Worm (Caenorhabditis elegans) whole organism, late embryonic: ENCODE measurements around the gene eif-2D.

Experiments
- K09A11.1 ChIP-seq: sonication (generic microtip); optimal IDR thresholded peaks from 2 replicates; lab custom pipeline; 2017; ENCODE audit warnings: antibody characterized with exemption, mild to moderate bottlenecking, missing genetic modification characterization, missing compliant biosample characterization; ENCODE audit not compliant: insufficient read depth
- ahr-1 ChIP-seq: sonication (generic microtip); optimal IDR thresholded peaks from 2 replicates; lab custom pipeline; 2016; ENCODE audit warnings: missing genetic modification characterization, missing compliant biosample characterization
- ceh-14 ChIP-seq: sonication (generic microtip); optimal IDR thresholded peaks from 2 replicates; lab custom pipeline; 2016; ENCODE audit warnings: missing genotype, missing genetic modification characterization, missing compliant biosample characterization
- ceh-18 ChIP-seq: sonication (generic microtip); optimal IDR thresholded peaks from 2 replicates; lab custom pipeline; 2016; ENCODE audit warnings: missing genetic modification characterization, missing compliant biosample characterization
- ceh-19 ChIP-seq: fragments of 200-800 bp; sonication (Bioruptor generic); optimal IDR thresholded peaks from 2 replicates; lab custom pipeline; 2018; ENCODE audit warnings: mild to moderate bottlenecking, missing genetic modification characterization, missing compliant biosample characterization
- ceh-22 ChIP-seq: sonication (generic microtip); optimal IDR thresholded peaks from 2 replicates; lab custom pipeline; 2017; ENCODE audit warnings: missing biosample characterization, missing genetic modification characterization
- ceh-31 ChIP-seq: sonication (generic microtip); optimal IDR thresholded peaks from 2 replicates; lab custom pipeline; 2016; ENCODE audit warnings: missing genetic modification characterization, missing compliant biosample characterization
- ceh-48 ChIP-seq: sonication (generic microtip); optimal IDR thresholded peaks from 2 replicates; lab custom pipeline; 2016; ENCODE audit warnings: missing genetic modification characterization, inconsistent platforms, missing compliant biosample characterization
- dmd-4 ChIP-seq: sonication (generic microtip); optimal IDR thresholded peaks from 2 replicates; lab custom pipeline; 2016; ENCODE audit warnings: borderline replicate concordance, missing genetic modification characterization, missing compliant biosample characterization
- dve-1 ChIP-seq: sonication (generic microtip); optimal IDR thresholded peaks from 2 replicates; lab custom pipeline; 2017; ENCODE audit warnings: antibody characterized with exemption, mild to moderate bottlenecking, missing genetic modification characterization, missing compliant biosample characterization
- elt-2 ChIP-seq: sonication (generic microtip); optimal IDR thresholded peaks from 2 replicates; lab custom pipeline; 2016; ENCODE audit warnings: missing genetic modification reagents, missing genetic modification characterization, missing compliant biosample characterization
- ets-4 ChIP-seq: sonication (generic microtip); optimal IDR thresholded peaks from 2 replicates; lab custom pipeline; 2016; ENCODE audit warnings: missing genetic modification characterization, missing compliant biosample characterization
- fax-1 ChIP-seq: sonication (generic microtip); optimal IDR thresholded peaks from 2 replicates; lab custom pipeline; 2016; ENCODE audit warnings: missing genotype, missing genetic modification characterization, missing compliant biosample characterization
- fkh-10 ChIP-seq: fragments of 150-350 bp; optimal IDR thresholded peaks from 2 replicates; lab custom pipeline; 2014; ENCODE audit warnings: missing biosample characterization, missing genetic modification reagents, missing genetic modification characterization
- fkh-6 ChIP-seq: sonication (generic microtip); optimal IDR thresholded peaks from 2 replicates; lab custom pipeline; 2016; ENCODE audit warnings: missing genetic modification characterization, missing compliant biosample characterization
- hlh-30 ChIP-seq: sonication (generic microtip); optimal IDR thresholded peaks from 2 replicates; lab custom pipeline; 2017; ENCODE audit warnings: antibody characterized with exemption, missing genetic modification characterization, missing compliant biosample characterization; ENCODE audit not compliant: insufficient read depth
- lim-6 ChIP-seq: sonication (generic microtip); optimal IDR thresholded peaks from 2 replicates; lab custom pipeline; 2016; ENCODE audit warnings: missing genetic modification characterization, missing compliant biosample characterization
- lin-11 ChIP-seq: fragments of 200-800 bp; sonication (Bioruptor generic); optimal IDR thresholded peaks from 2 replicates; lab custom pipeline; 2018; ENCODE audit warnings: mild to moderate bottlenecking, missing genetic modification characterization, missing compliant biosample characterization
- mec-3 ChIP-seq: sonication (generic microtip); optimal IDR thresholded peaks from 2 replicates; lab custom pipeline; 2016; ENCODE audit warnings: borderline replicate concordance, missing genetic modification characterization, missing compliant biosample characterization
- nfya-1 ChIP-seq: sonication (generic microtip); optimal IDR thresholded peaks from 2 replicates; lab custom pipeline; 2017; ENCODE audit warnings: missing genetic modification characterization, mild to moderate bottlenecking, missing compliant biosample characterization, antibody characterized with exemption, moderate library complexity
- nhr-232 ChIP-seq: sonication (generic microtip); optimal IDR thresholded peaks from 2 replicates; lab custom pipeline; 2016; ENCODE audit warnings: missing genetic modification characterization, missing compliant biosample characterization
- npax-4 ChIP-seq: sonication (generic microtip); optimal IDR thresholded peaks from 2 replicates; lab custom pipeline; 2016; ENCODE audit warnings: missing genetic modification characterization, missing compliant biosample characterization
- pag-3 ChIP-seq: sonication (generic microtip); optimal IDR thresholded peaks from 2 replicates; lab custom pipeline; 2016; ENCODE audit warnings: missing compliant biosample characterization, missing genetic modification characterization, borderline replicate concordance
- pqm-1 ChIP-seq: sonication (generic microtip); optimal IDR thresholded peaks from 2 replicates; lab custom pipeline; 2016; ENCODE audit warnings: missing genetic modification characterization, missing compliant biosample characterization
- ref-2 ChIP-seq: sonication (generic microtip); optimal IDR thresholded peaks from 2 replicates; lab custom pipeline; 2016; ENCODE audit warnings: missing genetic modification characterization, missing compliant biosample characterization
- sdc-2 ChIP-seq: sonication (generic microtip); optimal IDR thresholded peaks from 2 replicates; lab custom pipeline; 2016; ENCODE audit warnings: missing genotype, missing genetic modification characterization, missing compliant biosample characterization
- sox-2 ChIP-seq: fragments of 200-800 bp; sonication (Bioruptor generic); IDR thresholded peaks from 2 replicates; pipeline ENCODE4 v1.3.6; 2022; ENCODE audit warnings: missing genetic modification reagents, missing genetic modification characterization, missing compliant biosample characterization
- tbx-2 ChIP-seq: sonication (generic microtip); optimal IDR thresholded peaks from 2 replicates; lab custom pipeline; 2016; ENCODE audit warnings: missing genetic modification characterization, missing compliant biosample characterization
- tbx-7 ChIP-seq: sonication (generic microtip); optimal IDR thresholded peaks from 2 replicates; lab custom pipeline; 2016; ENCODE audit warnings: missing genotype, missing genetic modification characterization, missing compliant biosample characterization
- ttx-3 ChIP-seq: sonication (generic microtip); optimal IDR thresholded peaks from 2 replicates; lab custom pipeline; 2016; ENCODE audit warnings: missing genetic modification reagents, missing genetic modification characterization, missing compliant biosample characterization
- unc-42 ChIP-seq: sonication (generic microtip); optimal IDR thresholded peaks from 2 replicates; lab custom pipeline; 2016; ENCODE audit warnings: missing genotype, missing genetic modification characterization, missing compliant biosample characterization
- unc-86 ChIP-seq: sonication (generic microtip); optimal IDR thresholded peaks from 2 replicates; lab custom pipeline; 2016; ENCODE audit warnings: missing genetic modification characterization, missing compliant biosample characterization
- ztf-16 ChIP-seq: sonication (generic microtip); optimal IDR thresholded peaks from 2 replicates; lab custom pipeline; 2017; ENCODE audit warnings: missing genetic modification characterization, missing compliant biosample characterization

eif-2D gene

DNA sequence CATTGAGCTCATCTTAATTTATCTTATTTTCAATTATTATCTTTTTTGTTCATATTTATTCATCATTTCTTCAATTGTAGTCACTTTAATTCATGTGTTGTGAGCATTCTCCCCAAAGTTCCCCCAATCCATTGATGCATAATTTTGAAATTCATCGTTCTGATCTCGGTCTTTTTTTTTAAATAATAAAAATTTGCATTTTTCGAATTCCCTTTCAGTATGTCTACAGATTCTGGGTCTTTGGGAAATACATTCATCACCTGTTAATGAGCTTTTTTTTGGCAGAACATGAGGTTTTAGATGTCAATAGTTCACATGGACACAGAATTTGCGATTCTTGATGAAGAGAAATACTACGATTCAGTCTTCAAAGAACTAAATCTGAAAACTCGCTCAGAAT, 28.3 kb downstream of the eif-2D start, which contains the start of gene damt-1:
damt-1 (plus strand) TSS at position 301 of the 400 bp plus-strand sequence.
- TF ChIP-seq K09A11.1 (tag; lab: Kevin White, UChicago), result no peak
- no peak for TF ChIP-seq hlh-30 (tag; lab: Kevin White, UChicago)
- no peak for TF ChIP-seq fax-1 (tag; lab: Kevin White, UChicago)
- no peak for TF ChIP-seq fkh-6 (tag; lab: Kevin White, UChicago)
- TF ChIP-seq, all 69 proteins: peak for 0

DNA sequence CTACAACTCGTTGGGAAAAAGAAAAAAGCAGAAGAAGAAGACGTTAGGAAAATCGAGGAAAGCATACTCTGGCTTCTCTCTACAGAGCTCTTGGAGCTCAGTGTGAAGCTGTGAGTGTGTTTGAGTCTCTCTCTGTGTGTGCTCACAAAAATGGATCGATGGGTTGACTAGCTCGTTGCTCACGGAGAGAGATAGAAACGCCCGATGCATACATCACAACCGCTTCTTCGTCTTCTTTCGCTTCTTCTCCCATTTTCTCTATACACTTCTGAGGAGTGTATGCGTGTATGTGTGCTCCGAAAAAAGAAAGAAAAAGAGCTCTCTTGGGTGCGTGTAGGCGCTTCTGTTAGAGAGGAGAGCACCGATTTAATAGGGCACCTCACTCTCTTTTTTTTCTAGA, 33.6 kb downstream of the eif-2D start:
- peak; percentile 36 for TF ChIP-seq nfya-1 (tag; lab: Kevin White, UChicago)
- TF ChIP-seq ceh-48 (tag; lab: Kevin White, UChicago), result peak; percentile 76
- TF ChIP-seq npax-4, result no peak
- no peak for TF ChIP-seq lim-6 (tag; lab: Kevin White, UChicago)
- TF ChIP-seq ceh-31 (tag; lab: Kevin White, UChicago), result peak; percentile 78
- no peak for TF ChIP-seq ref-2 (tag; lab: Kevin White, UChicago)
- TF ChIP-seq unc-42 (tag; lab: Kevin White, UChicago), result peak; percentile 81
- peak; percentile 22 for TF ChIP-seq ceh-18 (tag; lab: Kevin White, UChicago)
- TF ChIP-seq tbx-2 (tag; lab: Kevin White, UChicago), result peak; percentile 29
- TF ChIP-seq lin-11 (tag; lab: Kevin White, UChicago), result no peak
- peak; percentile 31 for TF ChIP-seq ceh-19

DNA sequence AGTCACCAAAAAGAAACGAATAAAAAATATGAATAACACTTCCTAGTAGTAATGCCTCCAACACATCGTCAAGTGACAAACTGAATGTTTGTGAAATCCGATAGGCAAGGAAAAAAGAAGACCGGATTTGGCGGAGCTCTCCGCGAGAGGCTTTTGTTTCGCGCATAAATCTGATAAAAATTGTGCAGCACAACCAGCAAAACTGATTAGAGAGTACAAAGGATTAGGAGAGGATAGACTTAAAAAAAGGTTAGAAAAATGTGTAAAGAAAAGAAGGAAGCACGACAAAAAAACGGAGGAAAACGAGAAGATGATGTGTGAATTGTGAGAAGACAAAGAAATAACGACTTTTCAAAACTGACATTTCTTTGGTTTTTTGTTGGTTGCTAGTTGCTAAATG, 36.2 kb downstream of the eif-2D start, which contains the start of gene rab-3:
rab-3 (minus strand) TSS at position 147 of the 400 bp plus-strand sequence.
- TF ChIP-seq unc-42 (tag; lab: Kevin White, UChicago) (peak; percentile 78), ets-4 (tag; lab: Kevin White, UChicago) (no peak)

DNA sequence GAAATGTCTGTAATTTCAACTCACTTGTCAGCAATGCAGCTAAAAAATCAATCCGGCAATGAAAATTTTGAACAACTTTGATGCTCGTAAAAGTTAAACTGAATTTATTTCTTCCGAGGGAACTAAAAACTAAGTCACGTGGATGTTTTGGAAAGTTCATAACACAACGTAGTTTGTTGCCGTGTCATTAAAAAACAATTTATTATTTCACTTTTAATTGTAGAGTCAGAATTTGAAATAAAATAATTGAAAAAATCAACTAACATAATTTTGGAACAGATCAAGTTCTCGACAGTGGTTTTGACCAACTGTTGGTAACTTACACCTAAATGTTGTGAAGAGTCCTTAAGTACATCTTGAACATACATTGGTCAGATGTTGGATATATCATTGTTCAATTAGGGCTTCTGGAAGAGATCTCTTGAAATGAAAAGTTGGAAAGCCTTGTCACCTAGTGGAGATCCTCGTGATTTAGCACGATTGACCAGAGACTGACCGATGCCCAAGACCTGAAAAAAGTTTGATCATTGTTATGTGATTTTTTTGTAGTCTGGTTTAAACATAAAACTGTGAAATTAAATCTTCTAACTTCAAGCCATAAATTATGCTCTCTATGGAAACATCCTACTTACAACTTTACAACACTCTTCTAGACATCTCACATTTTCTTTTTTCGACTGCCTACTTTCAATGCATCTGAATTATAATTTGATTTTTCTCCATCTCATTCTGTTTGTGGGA, 39.0 kb downstream of the eif-2D start, which contains the start of the genes C18A3.7 and C18A3.11:
C18A3.7 (minus strand) TSS at position 101 of the 741 bp plus-strand sequence.
C18A3.11 (plus strand) TSS at position 691 of the 741 bp plus-strand sequence.
- TF ChIP-seq ahr-1 (tag; lab: Kevin White, UChicago), result no peak

DNA sequence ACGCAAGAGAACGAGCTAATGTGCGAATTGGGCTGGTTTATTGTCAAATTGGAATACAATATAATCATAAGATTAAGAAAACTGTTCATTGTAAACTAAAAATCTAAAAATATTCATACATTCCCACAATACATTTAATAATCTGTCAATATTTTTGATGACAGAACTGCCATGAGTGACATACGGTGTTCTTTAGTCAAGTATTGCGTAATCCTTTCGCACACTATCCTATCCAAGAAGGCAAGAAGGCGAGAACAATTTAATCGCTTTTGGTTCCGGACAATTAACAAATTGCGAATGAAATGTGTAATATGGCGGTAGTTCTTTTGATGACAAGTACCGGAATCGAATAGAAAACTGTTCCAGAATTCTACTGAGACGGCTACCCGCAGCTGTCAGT, 43.4 kb downstream of the eif-2D start:
- TF ChIP-seq elt-2 (no peak), dve-1 (tag; lab: Kevin White, UChicago) (no peak), pqm-1 (tag; lab: Kevin White, UChicago) (no peak), ztf-16 (no peak), ceh-22 (tag; lab: Kevin White, UChicago) (no peak), fax-1 (tag; lab: Kevin White, UChicago) (no peak), dmd-4 (tag; lab: Kevin White, UChicago) (no peak), hlh-30 (tag; lab: Kevin White, UChicago) (no peak), sox-2 (GFP tag; lab: Robert Waterston, UW) (no peak), lim-6 (tag; lab: Kevin White, UChicago) (no peak), unc-86 (tag; lab: Kevin White, UChicago) (no peak)

ce11 chrII:5735744-5736143, 44.2 kb downstream of the eif-2D start:
- TF ChIP-seq fkh-10 (GFP tag; lab: Kevin White, UChicago) (no peak), ahr-1 (tag; lab: Kevin White, UChicago) (no peak), ceh-31 (tag; lab: Kevin White, UChicago) (no peak), ttx-3 (tag; lab: Kevin White, UChicago) (no peak), fax-1 (tag; lab: Kevin White, UChicago) (no peak), lin-11 (tag; lab: Kevin White, UChicago) (no peak), pag-3 (no peak), tbx-7 (no peak), lim-6 (tag; lab: Kevin White, UChicago) (no peak), ceh-22 (tag; lab: Kevin White, UChicago) (no peak), dmd-4 (tag; lab: Kevin White, UChicago) (no peak), pqm-1 (tag; lab: Kevin White, UChicago) (no peak), ztf-16 (no peak), sdc-2 (tag; lab: Kevin White, UChicago) (no peak), mec-3 (tag; lab: Kevin White, UChicago) (no peak), nhr-232 (tag; lab: Kevin White, UChicago) (no peak), ceh-14 (tag; lab: Kevin White, UChicago) (no peak)
